Worm (Caenorhabditis elegans): Measurements from ENCODE around the gene M01H9.3.

DNA sequence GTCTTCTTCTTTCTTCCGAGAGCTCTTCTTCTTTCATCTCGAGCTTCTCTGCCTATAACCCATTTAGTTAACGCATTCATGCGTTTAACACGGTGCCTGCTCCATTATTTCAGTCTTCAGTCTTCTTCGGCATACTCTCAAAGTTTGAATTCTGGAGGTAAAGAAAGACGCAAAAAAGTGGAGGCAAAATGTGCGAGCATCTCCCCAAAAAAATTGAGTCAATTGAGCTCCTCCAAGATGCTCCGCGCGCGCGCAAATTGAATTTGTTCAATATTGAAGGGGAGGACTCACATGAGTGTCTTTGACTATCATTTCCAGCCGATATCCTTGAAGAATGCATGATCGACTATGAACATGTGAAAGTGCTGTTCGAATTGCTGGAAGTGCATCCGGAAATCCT, 28.2 kb upstream of the M01H9.3 start:
- TF ChIP-seq him-1 (tag; optimal IDR thresholded peaks at IDR 0.05), result no peak
- TF ChIP-seq W03F9.2 (tag; optimal IDR thresholded peaks at IDR 0.05), result no peak

Measured in whole organism, L4/young adult.